Worm (Caenorhabditis elegans): Measurements from ENCODE around the gene cnp-3.

- TF ChIP-seq egl-27 (tag; optimal IDR thresholded peaks at IDR 0.05) (no peak), mdl-1 (tag; optimal IDR thresholded peaks at IDR 0.05) (no peak), nhr-11 (tag; optimal IDR thresholded peaks at IDR 0.05) (no peak), unc-55 (GFP tag; optimal IDR thresholded peaks at IDR 0.05) (no peak), lsy-2 (tag; optimal IDR thresholded peaks at IDR 0.05) (no peak), unc-62 (GFP tag; optimal IDR thresholded peaks at IDR 0.05) (no peak), F13H6.1 (tag; optimal IDR thresholded peaks at IDR 0.05) (no peak)
These were observed 22.8 kb downstream of the cnp-3 start, which contains the start of gene lido-6 for ce11 chrX:17115089-17115488.
